Fruit fly (Drosophila melanogaster): Measurements from ENCODE around the gene sip1.

Gene sip1

DNA sequence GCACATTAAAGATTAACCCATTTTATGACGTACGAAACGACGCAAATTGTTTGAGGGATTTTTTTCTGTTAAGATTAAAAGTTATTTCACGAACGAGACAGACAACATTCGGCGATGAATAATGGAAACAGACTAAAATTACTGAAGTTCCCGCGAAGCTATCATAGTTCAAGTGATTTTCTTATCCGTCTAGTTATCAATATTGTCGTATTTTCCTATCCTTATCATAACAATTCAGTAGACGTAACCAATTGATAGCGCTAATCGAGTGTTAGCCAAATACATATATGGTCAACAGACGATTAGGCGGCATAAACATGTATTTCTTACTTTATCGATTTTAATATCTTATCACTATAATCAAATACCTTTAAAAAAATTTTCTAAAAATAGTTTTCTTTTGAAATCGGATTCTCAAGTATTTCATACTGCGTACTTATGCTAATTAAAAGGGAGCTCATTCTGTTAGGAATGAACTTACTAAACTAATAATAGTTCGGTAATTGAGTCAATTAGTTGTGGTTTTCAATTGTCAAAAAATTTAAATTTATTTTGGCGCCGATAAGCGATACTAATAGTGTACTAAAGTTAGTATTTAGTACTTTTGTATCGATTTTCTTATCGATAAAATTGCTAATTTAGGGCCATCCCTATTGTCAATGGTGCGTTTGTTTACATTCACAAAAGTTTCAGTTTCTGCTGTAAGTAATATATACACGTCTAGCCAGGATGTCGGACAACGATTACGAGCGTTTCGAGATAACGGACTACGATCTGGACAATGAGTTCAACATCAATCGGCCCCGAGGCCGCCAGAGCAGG, at the start of gene sip1, which contains the start of gene CG11149:
sip1 (plus strand) TSS at position 645 of the 822 bp plus-strand sequence.
CG11149 (minus strand) TSS at position 493 of the 822 bp plus-strand sequence.
- TF ChIP-seq rn (GFP tag; IDR thresholded peaks at IDR 0.05) (no peak), EcR (GFP tag; optimal IDR thresholded peaks at IDR 0.05) (no peak), CG9948 (tag; optimal IDR thresholded peaks at IDR 0.05) (no peak), Snoo (tag; optimal IDR thresholded peaks at IDR 0.05) (no peak), Pif1A (GFP tag; optimal IDR thresholded peaks at IDR 0.05) (no peak), CG12605 (GFP tag; IDR thresholded peaks at IDR 0.05) (no peak), fd96Ca (GFP tag; IDR thresholded peaks at IDR 0.05) (no peak), CG34367 (tag; optimal IDR thresholded peaks at IDR 0.05) (no peak), Pif1B (GFP tag; optimal IDR thresholded peaks at IDR 0.05) (no peak), CG10348 (GFP tag; IDR thresholded peaks at IDR 0.05) (no peak), D1 (tag; optimal IDR thresholded peaks at IDR 0.05) (no peak), CG8301 (tag; optimal IDR thresholded peaks at IDR 0.05) (no peak), CG17806 (tag; optimal IDR thresholded peaks at IDR 0.05) (no peak), CG15710 (tag; optimal IDR thresholded peaks at IDR 0.05) (no peak), CG32121 (GFP tag; IDR thresholded peaks at IDR 0.05) (no peak), CG14655 (GFP tag; optimal IDR thresholded peaks at IDR 0.05) (no peak), gl (tag; optimal IDR thresholded peaks at IDR 0.05) (no peak)

DNA sequence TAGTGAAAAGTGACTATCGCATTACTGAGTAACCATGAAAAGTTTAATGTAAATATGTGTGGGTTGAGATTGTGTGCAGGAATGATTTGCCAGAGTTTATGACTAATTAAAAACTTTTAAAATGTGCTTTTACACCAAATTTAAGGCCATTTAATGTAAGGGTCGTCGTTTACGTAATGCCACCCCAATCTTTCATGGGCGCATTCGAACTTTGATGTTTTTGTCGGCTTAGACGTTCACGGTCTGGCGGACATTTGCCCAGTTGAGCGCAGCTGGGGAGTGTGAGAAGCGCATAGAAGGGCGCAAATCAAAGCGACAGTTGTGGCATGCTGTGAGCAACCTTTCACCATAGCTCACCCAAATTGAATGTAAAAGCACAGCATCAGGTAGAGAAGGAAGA, 42.6 kb upstream of the sip1 start, which contains the start of gene CG12511:
CG12511 (plus strand) TSS at position 301 of the 400 bp plus-strand sequence.
- TF ChIP-seq CG32121 (GFP tag; IDR thresholded peaks at IDR 0.05) (no peak), CG15710 (tag; optimal IDR thresholded peaks at IDR 0.05) (no peak), CG14655 (GFP tag; optimal IDR thresholded peaks at IDR 0.05) (no peak), Ets98B (GFP tag; IDR thresholded peaks at IDR 0.05) (no peak)

DNA sequence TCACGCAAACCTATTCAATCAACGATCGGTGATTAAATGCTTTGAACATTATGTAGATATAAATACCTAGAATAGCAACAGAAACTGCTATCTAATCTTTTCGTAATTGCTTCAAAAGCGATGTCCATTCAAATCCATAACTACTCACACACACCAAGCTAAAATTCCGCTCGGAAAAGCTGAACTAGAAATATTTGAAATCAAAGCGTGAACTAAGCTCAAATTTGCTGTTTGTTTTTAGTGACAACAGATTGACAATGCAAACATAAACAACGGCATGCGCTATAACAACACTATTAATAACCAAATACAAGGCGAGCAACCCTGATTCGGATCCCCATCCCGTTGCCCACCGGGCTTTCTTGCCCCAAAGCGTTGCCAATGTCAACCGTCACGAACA, 14.8 kb upstream of the sip1 start, which contains the start of gene CG7236:
CG7236 (plus strand) TSS at position 301 of the 400 bp plus-strand sequence.
- TF ChIP-seq CG12605 (GFP tag; IDR thresholded peaks at IDR 0.05): no peak
- TF ChIP-seq fd96Ca (GFP tag; IDR thresholded peaks at IDR 0.05): no peak
- no peak for TF ChIP-seq CG15710 (tag; optimal IDR thresholded peaks at IDR 0.05)
- TF ChIP-seq gl (tag; optimal IDR thresholded peaks at IDR 0.05): no peak
- no peak for TF ChIP-seq Snoo (tag; optimal IDR thresholded peaks at IDR 0.05)
- no peak for TF ChIP-seq rn (GFP tag; IDR thresholded peaks at IDR 0.05)

DNA sequence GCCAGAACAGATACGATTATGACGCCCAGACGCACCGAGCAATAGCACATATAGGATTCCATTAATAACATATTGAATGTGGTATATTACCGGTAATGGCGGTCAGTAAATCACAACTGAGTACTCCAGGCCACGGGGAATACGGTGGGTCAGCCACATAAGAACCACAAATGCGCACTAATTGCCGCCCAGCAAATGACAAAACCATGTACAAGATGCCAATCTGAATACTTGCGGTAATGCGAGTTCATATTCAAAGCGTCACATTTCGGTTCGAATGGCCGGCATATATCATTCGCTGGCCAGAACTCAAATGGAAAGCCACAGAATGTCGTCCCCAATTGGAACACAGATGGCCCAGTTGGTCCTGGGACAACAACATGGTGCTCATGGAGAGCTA, 4.3 kb upstream of the sip1 start, which contains the start of the genes CG14007 and CG34011:
CG14007 (minus strand) TSS at position 101 of the 400 bp plus-strand sequence.
CG34011 (plus strand) TSS at position 122 of the 400 bp plus-strand sequence.
- TF ChIP-seq CG13204 (GFP tag; optimal IDR thresholded peaks at IDR 0.05) (no peak), CG32121 (GFP tag; IDR thresholded peaks at IDR 0.05) (no peak), CG12605 (GFP tag; IDR thresholded peaks at IDR 0.05) (no peak), CG15710 (tag; optimal IDR thresholded peaks at IDR 0.05) (no peak), Snoo (tag; optimal IDR thresholded peaks at IDR 0.05) (no peak), EcR (GFP tag; optimal IDR thresholded peaks at IDR 0.05) (no peak)

DNA sequence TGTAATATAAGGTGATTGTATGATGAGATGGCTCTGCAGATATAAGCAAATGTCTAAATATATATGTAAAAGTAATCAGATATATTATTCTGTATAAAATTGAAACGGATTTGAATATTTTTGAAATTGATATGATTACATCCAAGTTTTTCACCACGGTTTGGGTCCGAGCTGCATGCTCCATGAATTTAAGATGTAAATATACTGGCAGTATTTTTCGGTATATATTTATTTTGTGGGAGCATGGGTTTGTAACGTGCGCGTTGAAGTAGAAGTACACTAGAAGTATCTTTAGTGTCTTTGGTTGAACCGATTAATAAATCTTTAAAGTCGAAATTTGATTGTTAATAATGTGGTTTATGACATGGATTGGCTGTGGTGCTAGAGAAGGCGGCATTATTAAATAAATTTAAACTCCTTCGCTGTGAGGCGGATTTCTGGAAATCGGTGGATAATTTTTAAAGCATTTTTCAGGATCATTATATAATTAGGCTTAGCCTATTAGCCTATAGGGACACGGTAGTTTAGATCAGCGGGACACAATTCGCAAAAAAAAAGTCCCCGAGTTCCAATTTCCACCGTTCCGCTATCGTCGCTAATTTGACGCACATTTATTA, 3.1 kb downstream of the sip1 start:
- TF ChIP-seq Snoo (tag; optimal IDR thresholded peaks at IDR 0.05) (no peak), CG14655 (GFP tag; optimal IDR thresholded peaks at IDR 0.05) (no peak), CG4496 (GFP tag; IDR thresholded peaks at IDR 0.05) (peak; percentile 56; the same call in 2 of the 3 replicates), D1 (tag; optimal IDR thresholded peaks at IDR 0.05) (no peak), CG10348 (GFP tag; IDR thresholded peaks at IDR 0.05) (no peak)

DNA sequence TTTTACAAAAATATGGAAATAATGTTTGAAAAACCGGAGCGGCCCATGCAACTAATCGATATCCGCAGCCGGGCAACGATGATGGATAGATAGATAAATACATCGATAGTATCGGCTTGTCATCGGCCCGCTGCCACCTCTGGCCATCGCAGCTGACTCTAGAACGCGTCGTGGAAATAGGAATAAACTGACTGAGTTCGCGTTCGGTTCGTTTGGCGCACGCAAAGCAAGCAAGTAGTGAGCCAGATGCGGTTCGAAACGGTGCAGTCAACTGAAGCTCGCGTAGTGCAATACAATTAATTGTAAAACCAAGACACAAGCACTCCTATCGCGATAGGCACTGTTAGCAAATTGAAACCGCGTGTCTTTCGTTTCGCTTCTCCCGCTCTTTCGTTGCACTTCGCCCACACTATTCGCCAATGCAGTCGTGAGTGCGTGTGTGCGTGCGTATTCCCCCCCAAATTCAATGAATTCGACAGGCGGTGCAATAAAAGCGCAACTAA, 3.7 kb downstream of the sip1 start, which contains the start of gene CG11030:
CG11030 (plus strand) TSS at position 136 of the 503 bp plus-strand sequence.
- TF ChIP-seq CG8159 (tag; optimal IDR thresholded peaks at IDR 0.05): no peak
- TF ChIP-seq CG14655 (GFP tag; optimal IDR thresholded peaks at IDR 0.05): no peak
- TF ChIP-seq CG12605 (GFP tag; IDR thresholded peaks at IDR 0.05): peak; percentile 18; the same call in 1 of the 2 replicates

DNA sequence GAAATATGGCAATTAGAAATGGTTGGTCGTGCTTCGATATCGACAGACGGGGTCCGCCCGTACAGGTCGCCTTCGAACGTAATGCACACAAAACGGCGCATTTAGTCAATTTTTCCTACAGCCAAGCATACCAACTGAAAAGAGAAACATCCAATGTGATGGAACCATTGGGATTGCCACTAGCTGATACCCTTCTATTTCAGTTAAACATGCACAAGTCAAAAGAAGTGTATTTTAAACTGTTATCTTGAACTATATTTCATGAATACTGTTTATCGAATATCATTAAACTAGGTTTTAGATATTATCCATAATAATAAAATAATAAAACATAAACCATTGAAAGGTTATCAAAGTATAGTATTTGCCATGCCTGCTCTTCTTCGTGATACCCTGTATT, 5.2 kb downstream of the sip1 start:
- TF ChIP-seq D1 (tag; optimal IDR thresholded peaks at IDR 0.05): no peak
- TF ChIP-seq EcR (GFP tag; optimal IDR thresholded peaks at IDR 0.05): no peak
- TF ChIP-seq CG10348 (GFP tag; IDR thresholded peaks at IDR 0.05): no peak
- no peak for TF ChIP-seq CG8159 (tag; optimal IDR thresholded peaks at IDR 0.05)
- no peak for TF ChIP-seq CG34367 (tag; optimal IDR thresholded peaks at IDR 0.05)
- no peak for TF ChIP-seq fd96Ca (GFP tag; IDR thresholded peaks at IDR 0.05)
- no peak for TF ChIP-seq CG15710 (tag; optimal IDR thresholded peaks at IDR 0.05)
- no peak for TF ChIP-seq CG14655 (GFP tag; optimal IDR thresholded peaks at IDR 0.05)
- TF ChIP-seq CG4496 (GFP tag; IDR thresholded peaks at IDR 0.05): no peak
